Fruit fly (Drosophila melanogaster) whole organism, embryonic: ENCODE data around the gene CG3032.

Experiments
- C15 ChIP-seq: fragments of 200-800 bp; sonication (Bioruptor generic); IDR thresholded peaks from 3 replicates; pipeline ENCODE4 v1.3.6; 2022; ENCODE audit warnings: missing biosample characterization, missing genetic modification characterization
- CG1024 ChIP-seq: fragments of 200-800 bp; sonication (Bioruptor generic); IDR thresholded peaks from 2 replicates; pipeline ENCODE4 v1.3.6; 2022; ENCODE audit warnings: missing biosample characterization, missing genetic modification characterization
- CG10274 ChIP-seq: fragments of 200-800 bp; sonication (Bioruptor generic); optimal IDR thresholded peaks from 3 replicates; lab custom pipeline; 2017; ENCODE audit warnings: missing biosample characterization, mild to moderate bottlenecking, missing genetic modification characterization
- CG12236 ChIP-seq: fragments of 200-800 bp; sonication (Bioruptor generic); optimal IDR thresholded peaks from 2 replicates; lab custom pipeline; 2016; ENCODE audit warnings: missing biosample characterization, missing genetic modification characterization
- CG1233 ChIP-seq: fragments of 200-800 bp; sonication (Bioruptor generic); optimal IDR thresholded peaks from 4 replicates; lab custom pipeline; 2018; ENCODE audit warnings: missing biosample characterization, mild to moderate bottlenecking, missing genetic modification characterization
- CG15479 ChIP-seq: fragments of 200-800 bp; sonication (Bioruptor generic); optimal IDR thresholded peaks from 3 replicates; lab custom pipeline; 2019; ENCODE audit warnings: missing biosample characterization, mild to moderate bottlenecking, missing genetic modification characterization, moderate library complexity
- CG1647 ChIP-seq: fragments of 200-800 bp; sonication (Bioruptor generic); optimal IDR thresholded peaks from 3 replicates; lab custom pipeline; 2016; ENCODE audit warnings: missing biosample characterization, missing genetic modification characterization
- CG16779 ChIP-seq: fragments of 200-800 bp; sonication (Bioruptor generic); IDR thresholded peaks from 2 replicates; pipeline ENCODE4 v1.3.6; 2022; ENCODE audit warnings: missing biosample characterization, missing genetic modification characterization
- CG17385 ChIP-seq: fragments of 200-800 bp; sonication (Bioruptor generic); optimal IDR thresholded peaks from 3 replicates; lab custom pipeline; 2018; ENCODE audit warnings: missing biosample characterization, mild to moderate bottlenecking, missing genetic modification characterization
- CG18619 ChIP-seq: fragments of 200-800 bp; sonication (Bioruptor generic); optimal IDR thresholded peaks from 3 replicates; lab custom pipeline; 2017; ENCODE audit warnings: missing biosample characterization, mild to moderate bottlenecking, missing genetic modification characterization
- CG18764 ChIP-seq: fragments of 200-800 bp; sonication (Bioruptor generic); optimal IDR thresholded peaks from 3 replicates; lab custom pipeline; 2016; ENCODE audit warnings: missing biosample characterization, missing genetic modification characterization
- CG2202 ChIP-seq: fragments of 200-800 bp; sonication (Bioruptor generic); optimal IDR thresholded peaks from 2 replicates; lab custom pipeline; 2018; ENCODE audit warnings: missing biosample characterization, mild to moderate bottlenecking, missing genetic modification characterization
- CG31365 ChIP-seq: fragments of 200-800 bp; sonication (Bioruptor generic); optimal IDR thresholded peaks from 2 replicates; lab custom pipeline; 2018; ENCODE audit warnings: missing biosample characterization, mild to moderate bottlenecking, missing genetic modification characterization
- CG31441 ChIP-seq: fragments of 200-800 bp; sonication (Bioruptor generic); IDR thresholded peaks from 2 replicates; pipeline ENCODE4 v1.3.6; 2022; ENCODE audit warnings: missing biosample characterization, missing genetic modification characterization
- CG33557 ChIP-seq: fragments of 200-800 bp; sonication (Bioruptor generic); optimal IDR thresholded peaks from 2 replicates; lab custom pipeline; 2019; ENCODE audit warnings: missing biosample characterization, mild to moderate bottlenecking, missing genetic modification characterization, moderate library complexity
- CG6254 ChIP-seq: fragments of 200-800 bp; sonication (Bioruptor generic); optimal IDR thresholded peaks from 3 replicates; lab custom pipeline; 2017; ENCODE audit warnings: mild to moderate bottlenecking, missing biosample characterization, missing genetic modification reagents, missing genetic modification characterization
- CG7839 ChIP-seq: fragments of 200-800 bp; sonication (Bioruptor generic); optimal IDR thresholded peaks from 3 replicates; lab custom pipeline; 2018; ENCODE audit warnings: missing biosample characterization, mild to moderate bottlenecking, missing genetic modification characterization, moderate library complexity
- CG8359 ChIP-seq: fragments of 200-800 bp; sonication (Bioruptor generic); optimal IDR thresholded peaks from 2 replicates; lab custom pipeline; 2017; ENCODE audit warnings: missing biosample characterization, mild to moderate bottlenecking, missing genetic modification characterization, borderline replicate concordance
- CkIIα-i1 ChIP-seq: fragments of 200-800 bp; sonication (Bioruptor generic); IDR thresholded peaks from 2 replicates; pipeline ENCODE4 v1.3.6; 2022; ENCODE audit warnings: missing biosample characterization, missing genetic modification characterization
- CrebB ChIP-seq: fragments of 200-800 bp; sonication (Bioruptor generic); optimal IDR thresholded peaks from 3 replicates; lab custom pipeline; 2018; ENCODE audit warnings: missing biosample characterization, mild to moderate bottlenecking, missing genetic modification characterization
- Doc2 ChIP-seq: fragments of 200-800 bp; sonication (Bioruptor generic); IDR thresholded peaks from 2 replicates; pipeline ENCODE4 v1.3.6; 2022; ENCODE audit warnings: missing biosample characterization, missing genetic modification characterization
- Dref ChIP-seq: fragments of 200-800 bp; sonication (Bioruptor generic); IDR thresholded peaks from 2 replicates; pipeline ENCODE4 v1.3.6; 2022; ENCODE audit warnings: missing biosample characterization, missing genetic modification characterization
- Elba2 ChIP-seq: fragments of 200-800 bp; sonication (Bioruptor generic); optimal IDR thresholded peaks from 3 replicates; lab custom pipeline; 2016; ENCODE audit warnings: missing biosample characterization, missing genetic modification characterization
- Nf-YC ChIP-seq: fragments of 200-800 bp; optimal IDR thresholded peaks from 3 replicates; lab custom pipeline; 2019; ENCODE audit warnings: missing biosample characterization, mild to moderate bottlenecking, missing genetic modification characterization, moderate library complexity
- Rfx ChIP-seq: fragments of 200-800 bp; sonication (Bioruptor generic); IDR thresholded peaks from 2 replicates; pipeline ENCODE4 v1.3.6; 2022; ENCODE audit warnings: missing biosample characterization, missing genetic modification characterization
- Vsx1 ChIP-seq: fragments of 200-800 bp; sonication (Bioruptor generic); optimal IDR thresholded peaks from 2 replicates; lab custom pipeline; 2017; ENCODE audit warnings: missing biosample characterization, mild to moderate bottlenecking, missing genetic modification characterization, missing genetic modification reagents
- Xbp1 ChIP-seq: fragments of 200-800 bp; sonication (Bioruptor generic); optimal IDR thresholded peaks from 3 replicates; lab custom pipeline; 2016; ENCODE audit warnings: missing biosample characterization, mild to moderate bottlenecking, missing genetic modification characterization
- cad ChIP-seq: fragments of >200 bp; optimal IDR thresholded peaks from 2 replicates; lab custom pipeline; 2017; ENCODE audit warnings: missing biosample characterization, missing genetic modification characterization
- caup ChIP-seq: fragments of 200-800 bp; sonication (Bioruptor generic); optimal IDR thresholded peaks from 3 replicates; lab custom pipeline; 2017; ENCODE audit warnings: missing biosample characterization, mild to moderate bottlenecking, missing genetic modification characterization, moderate library complexity; ENCODE audit not compliant: severe bottlenecking
- chn ChIP-seq: fragments of 200-800 bp; sonication (Bioruptor generic); optimal IDR thresholded peaks from 2 replicates; lab custom pipeline; 2016; ENCODE audit warnings: missing biosample characterization, missing genetic modification characterization
- esg ChIP-seq: fragments of 200-800 bp; sonication (Bioruptor generic); conservative IDR thresholded peaks from 2 replicates; pipeline ENCODE4 v1.3.6; 2022; ENCODE audit warnings: missing biosample characterization, missing genetic modification characterization
- gfzf ChIP-seq: fragments of 200-800 bp; sonication (Bioruptor generic); optimal IDR thresholded peaks from 2 replicates; lab custom pipeline; 2016; ENCODE audit warnings: missing biosample characterization, mild to moderate bottlenecking, missing genetic modification characterization, moderate library complexity
- inv ChIP-seq: fragments of 200-800 bp; sonication (Bioruptor generic); IDR thresholded peaks from 2 replicates; pipeline ENCODE4 v1.3.6; 2022; ENCODE audit warnings: missing biosample characterization, missing genetic modification characterization; ENCODE audit not compliant: partially characterized antibody
- jigr1 ChIP-seq: fragments of 200-800 bp; sonication (Bioruptor generic); IDR thresholded peaks from 3 replicates; pipeline ENCODE4 v1.3.6; 2022; ENCODE audit warnings: missing biosample characterization, missing genetic modification characterization
- sug ChIP-seq: fragments of 200-800 bp; optimal IDR thresholded peaks from 2 replicates; lab custom pipeline; 2019; ENCODE audit warnings: missing biosample characterization, mild to moderate bottlenecking, missing genetic modification characterization, moderate library complexity
- tap ChIP-seq: fragments of 200-800 bp; optimal IDR thresholded peaks from 3 replicates; lab custom pipeline; 2019; ENCODE audit warnings: missing biosample characterization, mild to moderate bottlenecking, missing genetic modification characterization, moderate library complexity
- tll ChIP-seq, 2 experiments: fragments of 200-800 bp in 1 of 2; fragments of >200 bp in 1 of 2; sonication (Bioruptor generic) in 1 of 2; optimal IDR thresholded peaks; 2 replicates each; lab custom pipeline; 2017 to 2019; ENCODE audit warnings: missing biosample characterization in 2 of 2, missing genetic modification characterization in 2 of 2, mild to moderate bottlenecking in 1 of 2, moderate library complexity in 1 of 2
- tna ChIP-seq: fragments of 200-800 bp; sonication (Bioruptor generic); IDR thresholded peaks from 2 replicates; pipeline ENCODE4 v1.3.6; 2022; ENCODE audit warnings: missing biosample characterization, missing genetic modification characterization; ENCODE audit not compliant: partially characterized antibody
- ttk ChIP-seq: fragments of 200-800 bp; sonication (Bioruptor generic); IDR thresholded peaks from 2 replicates; pipeline ENCODE4 v2.1.2; 2022; ENCODE audit warnings: missing biosample characterization, missing genetic modification characterization
- z ChIP-seq: fragments of 200-800 bp; sonication (Bioruptor generic); IDR thresholded peaks from 3 replicates; pipeline ENCODE4 v1.3.6; 2022; ENCODE audit warnings: missing biosample characterization, missing genetic modification characterization
- zen ChIP-seq: fragments of 200-800 bp; sonication (Bioruptor generic); optimal IDR thresholded peaks from 3 replicates; lab custom pipeline; 2018; ENCODE audit warnings: missing biosample characterization, mild to moderate bottlenecking, missing genetic modification characterization, moderate library complexity

Gene CG3032

DNA sequence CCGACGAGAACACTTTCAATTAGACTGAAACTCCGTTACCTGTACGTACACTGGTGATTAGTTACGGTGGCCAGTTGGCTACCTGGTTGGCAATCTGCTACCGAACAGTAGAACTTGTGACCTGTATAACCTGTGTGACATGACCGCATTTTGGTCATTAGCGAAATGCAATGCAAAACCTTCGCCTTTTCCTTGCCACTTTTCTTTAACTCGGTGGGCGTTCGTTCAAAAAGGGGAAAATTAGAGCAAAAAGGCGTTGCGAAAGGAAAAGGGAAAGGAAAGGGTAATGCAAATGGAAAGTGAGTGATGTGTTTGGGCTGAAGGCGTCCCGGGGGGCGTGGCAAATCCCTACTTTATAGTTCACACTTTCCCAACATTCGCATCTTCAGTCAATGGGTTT, 45.3 kb upstream of the CG3032 start:
- TF ChIP-seq tll (GFP tag; optimal IDR thresholded peaks at IDR 0.05; lab: Kevin White, UChicago) (peak in 1 of 2 experiments; percentile 77), CG16779 (GFP tag; lab: Robert Waterston, UW) (no peak), CG15479 (GFP tag; lab: Kevin White, UChicago) (peak; percentile 61), Elba2 (GFP tag; lab: Kevin White, UChicago) (no peak), CG33557 (no peak), CG2202 (tag; lab: Kevin White, UChicago) (no peak), z (GFP tag; lab: Robert Waterston, UW) (no peak), CG31365 (no peak), C15 (GFP tag; lab: Robert Waterston, UW) (no peak), Xbp1 (GFP tag; lab: Kevin White, UChicago) (no peak), chn (GFP tag; lab: Kevin White, UChicago) (no peak), zen (tag; lab: Kevin White, UChicago) (peak; percentile 96)

DNA sequence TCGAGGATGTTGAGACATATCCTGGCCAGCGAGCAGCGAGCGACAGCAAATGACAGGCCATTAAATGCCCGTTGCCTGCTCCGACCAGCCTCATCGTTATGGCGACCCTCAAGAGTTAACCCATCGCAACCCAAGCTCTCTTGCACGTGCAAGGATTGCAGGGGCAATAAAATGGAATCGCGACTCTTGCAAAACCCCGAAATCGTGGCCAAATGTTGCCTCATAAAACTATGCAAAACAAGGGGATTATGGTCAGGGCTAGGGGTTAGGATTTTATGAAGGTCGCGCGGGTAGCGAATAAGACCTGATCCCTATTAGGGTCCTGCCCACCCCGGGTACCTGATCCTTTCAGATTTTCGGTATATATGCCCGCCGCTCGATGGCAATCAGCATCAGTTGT, 35.4 kb upstream of the CG3032 start, which contains the start of gene nullo:
Gene nullo, plus strand, starts transcription at position 390 of the 400 bp plus-strand sequence.
- TF ChIP-seq CG17385 (no peak), Dref (no peak), zen (tag; lab: Kevin White, UChicago) (peak; percentile 11), tll (GFP tag; optimal IDR thresholded peaks at IDR 0.05; lab: Kevin White, UChicago) (peak in 1 of 2 experiments; percentile 58), Nf-YC (tag; lab: Kevin White, UChicago) (no peak), CG18619 (GFP tag; lab: Kevin White, UChicago) (no peak), ttk (GFP tag; lab: Robert Waterston, UW) (no peak), Vsx1 (no peak), CG10274 (GFP tag; lab: Kevin White, UChicago) (no peak), Doc2 (no peak), cad (peak; percentile 92), esg (no peak), caup (GFP tag; lab: Kevin White, UChicago) (no peak), sug (no peak), CG1647 (GFP tag; lab: Kevin White, UChicago) (no peak), tap (tag; lab: Kevin White, UChicago) (no peak), CG31441 (GFP tag; lab: Robert Waterston, UW) (no peak), tna (GFP tag; lab: Robert Waterston, UW) (no peak), CG1024 (GFP tag; lab: Robert Waterston, UW) (no peak), CkIIα-i1 (no peak), gfzf (GFP tag; lab: Kevin White, UChicago) (no peak), CG8359 (GFP tag; lab: Kevin White, UChicago) (no peak), CrebB (no peak), inv (GFP tag; lab: Robert Waterston, UW) (no peak), CG1233 (no peak), CG7839 (no peak), CG15479 (GFP tag; lab: Kevin White, UChicago) (peak; percentile 35), CG18764 (GFP tag; lab: Kevin White, UChicago) (no peak), Elba2 (GFP tag; lab: Kevin White, UChicago) (peak; percentile 48), CG6254 (GFP tag; lab: Kevin White, UChicago) (no peak), Rfx (GFP tag; lab: Robert Waterston, UW) (no peak), jigr1 (no peak), CG12236 (no peak)
